Worm (Caenorhabditis elegans): ENCODE data around the gene paml-1.

The paml-1 gene

ce11 chrIII:10196796-10197195 is 37.1 kb downstream of the paml-1 start:
- TF ChIP-seq unc-62 (GFP tag; optimal IDR thresholded peaks at IDR 0.05), result no peak

DNA sequence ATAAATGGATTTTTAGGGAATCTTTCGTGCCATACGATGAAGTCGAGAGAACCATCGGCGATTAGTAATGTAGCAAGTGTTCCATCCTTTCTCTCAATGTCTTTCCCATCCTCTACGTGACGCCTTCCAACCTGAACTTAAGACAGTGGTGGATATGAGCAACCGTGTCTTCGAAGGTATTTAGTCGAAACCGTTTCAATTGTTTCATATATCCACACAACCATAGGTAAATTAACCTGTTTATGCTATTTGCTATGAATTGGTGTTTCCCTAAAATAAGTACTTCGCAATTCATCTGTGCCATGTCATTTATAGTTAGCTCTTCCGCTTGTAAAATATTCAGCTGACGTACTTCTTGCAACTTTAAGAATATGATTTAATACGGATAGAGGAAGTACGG is 38.0 kb downstream of the paml-1 start:
- no peak for TF ChIP-seq unc-62 (GFP tag; optimal IDR thresholded peaks at IDR 0.05)

ce11 chrIII:10194569-10194968 is 39.3 kb downstream of the paml-1 start:
- no peak for TF ChIP-seq unc-62 (GFP tag; optimal IDR thresholded peaks at IDR 0.05)

DNA sequence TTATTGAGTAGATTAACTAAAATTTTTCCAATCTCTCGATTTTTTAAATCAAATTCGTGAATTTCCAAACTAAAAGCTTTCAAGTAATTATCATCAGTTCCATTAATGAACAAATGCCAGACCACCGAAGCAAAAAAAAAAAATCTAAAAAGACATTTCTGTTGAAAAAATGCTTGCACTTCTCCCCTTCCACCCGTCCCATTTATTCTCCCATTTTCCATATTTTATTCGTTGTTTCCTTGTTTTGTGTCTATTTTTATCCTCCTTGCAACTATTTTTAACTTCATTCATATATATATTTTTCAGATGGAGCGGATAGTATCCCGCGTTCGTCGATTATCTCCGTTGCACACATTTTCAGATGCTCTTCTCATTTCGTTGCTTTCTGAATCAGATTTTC is 45.0 kb downstream of the paml-1 start, which contains the start of gene epac-1:
epac-1 (plus strand) TSS at position 301 of the 400 bp plus-strand sequence.
- TF ChIP-seq unc-62 (GFP tag; optimal IDR thresholded peaks at IDR 0.05), result no peak

- TF ChIP-seq unc-62 (GFP tag; optimal IDR thresholded peaks at IDR 0.05), result no peak
Observed at ce11 chrIII:10187840-10188239, 46.0 kb downstream of the paml-1 start.

ce11 chrIII:10186160-10186559 is 47.7 kb downstream of the paml-1 start, which contains the start of gene unc-47:
unc-47 (minus strand) TSS chrIII:10186260.
- TF ChIP-seq unc-62 (GFP tag; optimal IDR thresholded peaks at IDR 0.05), result no peak

- no peak for TF ChIP-seq unc-62 (GFP tag; optimal IDR thresholded peaks at IDR 0.05)
Observed at ce11 chrIII:10181868-10182267, 52.0 kb downstream of the paml-1 start.

DNA sequence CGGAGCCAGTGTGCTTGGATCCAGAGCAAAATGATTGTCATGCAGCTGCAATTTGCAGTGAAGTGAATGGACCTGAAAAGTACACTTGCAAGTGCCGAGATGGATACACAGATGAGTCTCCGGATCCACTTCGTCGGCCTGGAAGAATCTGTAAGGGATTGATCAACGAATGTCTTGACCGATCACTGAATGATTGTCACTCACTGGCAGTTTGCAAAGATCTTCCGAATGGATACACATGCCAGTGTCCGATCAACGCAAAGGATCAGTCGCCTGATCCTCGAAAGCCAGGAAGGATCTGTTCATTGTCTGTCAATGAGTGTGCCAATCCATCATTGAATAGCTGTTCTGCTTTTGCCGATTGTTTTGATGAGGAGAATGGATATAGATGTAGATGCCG is 54.4 kb downstream of the paml-1 start:
- TF ChIP-seq unc-62 (GFP tag; optimal IDR thresholded peaks at IDR 0.05), result no peak

DNA sequence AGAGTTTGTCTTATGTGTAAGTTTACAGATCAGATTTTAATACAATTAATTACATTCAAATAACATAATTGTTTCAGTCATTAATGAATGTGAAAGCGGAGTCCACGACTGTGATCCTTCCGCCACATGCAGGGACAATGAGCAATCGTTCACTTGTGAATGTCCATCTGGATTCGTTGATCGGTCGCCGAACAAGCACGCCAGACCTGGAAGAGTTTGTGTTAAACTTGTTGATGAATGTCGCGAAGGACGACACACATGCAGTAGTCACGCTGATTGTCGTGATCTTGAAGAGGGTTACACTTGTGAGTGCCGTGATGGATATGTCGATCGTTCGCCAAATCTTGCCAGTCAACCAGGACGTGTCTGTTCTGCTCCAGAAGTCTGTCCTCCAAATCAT is 55.3 kb downstream of the paml-1 start:
- TF ChIP-seq unc-62 (GFP tag; optimal IDR thresholded peaks at IDR 0.05), result no peak
